Fruit fly (Drosophila melanogaster): Measurements from ENCODE around the gene ATPsynB.
A peak's percentile ranks its signal among the peaks of the same experiment; 100 is the strongest.

ATPsynB gene

dm6 chr3L:9766364-9766763 lies 36.6 kb downstream of the ATPsynB start:
- TF ChIP-seq CG4496 (GFP tag; IDR thresholded peaks at IDR 0.05), result no peak
- TF ChIP-seq CG12605 (GFP tag; IDR thresholded peaks at IDR 0.05), result no peak
- no peak for TF ChIP-seq CG17806 (tag; optimal IDR thresholded peaks at IDR 0.05)
- no peak for TF ChIP-seq Pif1A (GFP tag; optimal IDR thresholded peaks at IDR 0.05)
- no peak for TF ChIP-seq EcR (GFP tag; optimal IDR thresholded peaks at IDR 0.05)
- TF ChIP-seq CG9948 (tag; optimal IDR thresholded peaks at IDR 0.05), result no peak
- no peak for TF ChIP-seq CG10348 (GFP tag; IDR thresholded peaks at IDR 0.05)
- no peak for TF ChIP-seq CG14655 (GFP tag; optimal IDR thresholded peaks at IDR 0.05)
- TF ChIP-seq D1 (tag; optimal IDR thresholded peaks at IDR 0.05), result no peak
- TF ChIP-seq CG13204 (GFP tag; optimal IDR thresholded peaks at IDR 0.05), result no peak
- TF ChIP-seq CG8301 (tag; optimal IDR thresholded peaks at IDR 0.05), result no peak
- TF ChIP-seq Ets98B (GFP tag; IDR thresholded peaks at IDR 0.05), result no peak
- TF ChIP-seq Snoo (tag; optimal IDR thresholded peaks at IDR 0.05), result no peak
- no peak for TF ChIP-seq CG32121 (GFP tag; IDR thresholded peaks at IDR 0.05)
- TF ChIP-seq CG15710 (tag; optimal IDR thresholded peaks at IDR 0.05), result no peak
- no peak for TF ChIP-seq rn (GFP tag; IDR thresholded peaks at IDR 0.05)
- TF ChIP-seq CG34367 (tag; optimal IDR thresholded peaks at IDR 0.05), result no peak

DNA sequence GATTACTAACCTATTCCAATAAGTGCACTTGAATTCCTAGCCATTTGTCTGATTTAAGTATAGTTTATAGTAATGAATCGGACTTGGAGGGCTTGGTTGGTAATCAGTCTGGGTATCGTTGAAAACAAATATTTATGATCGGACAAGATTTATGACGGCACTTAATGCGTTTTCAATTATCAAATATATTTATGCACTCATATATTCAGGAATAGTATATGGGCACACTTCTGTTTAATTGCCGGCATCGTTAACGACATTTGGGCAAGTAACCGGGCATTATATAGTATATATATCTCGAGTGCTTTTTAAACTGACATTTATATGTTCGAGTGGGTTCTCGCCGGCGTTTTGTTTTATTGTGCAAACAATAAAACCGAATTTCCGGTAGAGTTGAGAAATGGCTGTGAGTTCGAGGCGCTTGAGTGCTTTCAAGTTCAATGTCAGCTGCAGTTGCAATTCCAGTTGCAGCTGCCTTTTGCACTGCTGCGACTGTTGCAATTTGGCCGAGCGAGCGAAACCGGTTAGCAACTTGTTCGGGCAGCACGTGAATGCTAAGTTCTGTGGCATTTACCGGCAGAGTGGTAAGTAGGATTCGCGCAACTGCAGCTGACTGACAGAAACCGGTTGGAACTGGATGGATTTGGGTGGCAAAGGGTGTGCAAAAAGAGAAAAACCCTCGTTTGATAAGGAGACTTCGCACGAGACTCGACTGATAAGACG lies 38.0 kb downstream of the ATPsynB start:
- no peak for TF ChIP-seq CG15710 (tag; optimal IDR thresholded peaks at IDR 0.05)
- peak; percentile 46; the same call in 2 of the 3 replicates for TF ChIP-seq CG4496 (GFP tag; IDR thresholded peaks at IDR 0.05)
- peak; percentile 88 for TF ChIP-seq EcR (GFP tag; optimal IDR thresholded peaks at IDR 0.05)

DNA sequence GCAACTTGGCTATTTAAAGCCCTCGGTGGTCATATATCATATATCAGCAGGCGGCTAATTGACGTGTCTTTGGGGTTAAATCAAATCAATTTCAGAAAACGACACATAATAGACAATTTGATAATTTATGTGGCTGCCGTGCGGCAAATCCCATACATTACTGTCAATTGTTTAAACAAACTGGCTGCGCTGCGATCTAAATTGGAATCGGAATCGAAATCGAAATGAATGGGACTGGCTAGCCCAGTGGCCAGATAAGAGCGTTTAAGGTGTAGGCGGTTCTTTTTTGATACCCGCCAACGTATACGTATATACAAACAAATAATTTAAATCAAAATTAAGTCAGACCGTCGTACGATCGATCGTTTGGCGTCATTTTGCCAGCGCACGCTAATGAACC lies 38.6 kb downstream of the ATPsynB start:
- TF ChIP-seq gl (tag; optimal IDR thresholded peaks at IDR 0.05) (no peak), EcR (GFP tag; optimal IDR thresholded peaks at IDR 0.05) (no peak), CG15710 (tag; optimal IDR thresholded peaks at IDR 0.05) (no peak), Snoo (tag; optimal IDR thresholded peaks at IDR 0.05) (no peak), CG8301 (tag; optimal IDR thresholded peaks at IDR 0.05) (no peak), CG14655 (GFP tag; optimal IDR thresholded peaks at IDR 0.05) (no peak), CG34367 (tag; optimal IDR thresholded peaks at IDR 0.05) (no peak), CG12605 (GFP tag; IDR thresholded peaks at IDR 0.05) (no peak), CG13204 (GFP tag; optimal IDR thresholded peaks at IDR 0.05) (no peak), CG8159 (tag; optimal IDR thresholded peaks at IDR 0.05) (no peak), fd96Ca (GFP tag; IDR thresholded peaks at IDR 0.05) (no peak), rn (GFP tag; IDR thresholded peaks at IDR 0.05) (no peak), Pif1B (GFP tag; optimal IDR thresholded peaks at IDR 0.05) (no peak)

dm6 chr3L:9775728-9776127 lies 45.9 kb downstream of the ATPsynB start:
- TF ChIP-seq fd96Ca (GFP tag; IDR thresholded peaks at IDR 0.05) (no peak), CG12605 (GFP tag; IDR thresholded peaks at IDR 0.05) (no peak), CG4496 (GFP tag; IDR thresholded peaks at IDR 0.05) (no peak), Pif1B (GFP tag; optimal IDR thresholded peaks at IDR 0.05) (no peak), Pif1A (GFP tag; optimal IDR thresholded peaks at IDR 0.05) (no peak), CG8159 (tag; optimal IDR thresholded peaks at IDR 0.05) (no peak), D1 (tag; optimal IDR thresholded peaks at IDR 0.05) (no peak), CG10348 (GFP tag; IDR thresholded peaks at IDR 0.05) (no peak), CG13204 (GFP tag; optimal IDR thresholded peaks at IDR 0.05) (no peak), CG34367 (tag; optimal IDR thresholded peaks at IDR 0.05) (no peak), rn (GFP tag; IDR thresholded peaks at IDR 0.05) (no peak), CG15710 (tag; optimal IDR thresholded peaks at IDR 0.05) (no peak), gl (tag; optimal IDR thresholded peaks at IDR 0.05) (no peak), Ets98B (GFP tag; IDR thresholded peaks at IDR 0.05) (no peak), CG32121 (GFP tag; IDR thresholded peaks at IDR 0.05) (no peak), CG9948 (tag; optimal IDR thresholded peaks at IDR 0.05) (no peak), Snoo (tag; optimal IDR thresholded peaks at IDR 0.05) (no peak), CG14655 (GFP tag; optimal IDR thresholded peaks at IDR 0.05) (no peak), CG17806 (tag; optimal IDR thresholded peaks at IDR 0.05) (no peak)

dm6 chr3L:9776804-9777393 lies 47.1 kb downstream of the ATPsynB start:
- peak; percentile 54; the same call in 2 of the 3 replicates for TF ChIP-seq CG4496 (GFP tag; IDR thresholded peaks at IDR 0.05)
- TF ChIP-seq CG8301 (tag; optimal IDR thresholded peaks at IDR 0.05), result no peak
- 0 out of 3 replicates have a peak, but pooled peaks have one; percentile 16 for TF ChIP-seq fd96Ca (GFP tag; IDR thresholded peaks at IDR 0.05)
- TF ChIP-seq rn (GFP tag; IDR thresholded peaks at IDR 0.05), result no peak
- TF ChIP-seq Ets98B (GFP tag; IDR thresholded peaks at IDR 0.05), result no peak
- no peak for TF ChIP-seq Pif1A (GFP tag; optimal IDR thresholded peaks at IDR 0.05)
- TF ChIP-seq CG14655 (GFP tag; optimal IDR thresholded peaks at IDR 0.05), result no peak
- TF ChIP-seq CG12605 (GFP tag; IDR thresholded peaks at IDR 0.05), result no peak
- TF ChIP-seq CG9948 (tag; optimal IDR thresholded peaks at IDR 0.05), result no peak
- no peak for TF ChIP-seq CG8159 (tag; optimal IDR thresholded peaks at IDR 0.05)
- no peak for TF ChIP-seq CG17806 (tag; optimal IDR thresholded peaks at IDR 0.05)
- TF ChIP-seq D1 (tag; optimal IDR thresholded peaks at IDR 0.05), result no peak
- TF ChIP-seq CG13204 (GFP tag; optimal IDR thresholded peaks at IDR 0.05), result no peak
- peak; percentile 24; the same call in 1 of the 2 replicates for TF ChIP-seq CG32121 (GFP tag; IDR thresholded peaks at IDR 0.05)
